Fruit fly (Drosophila melanogaster) S2 (cell line): ENCODE measurements around the gene CG10657.

Experiments used
- CG8478 ChIP-seq: fragments of >200 bp; optimal IDR thresholded peaks from 2 replicates; lab custom pipeline; 2018
- CTCF ChIP-seq, 2 experiments: fragments of >200 bp; optimal IDR thresholded peaks; 2 replicates each; lab custom pipeline; 2018

DNA sequence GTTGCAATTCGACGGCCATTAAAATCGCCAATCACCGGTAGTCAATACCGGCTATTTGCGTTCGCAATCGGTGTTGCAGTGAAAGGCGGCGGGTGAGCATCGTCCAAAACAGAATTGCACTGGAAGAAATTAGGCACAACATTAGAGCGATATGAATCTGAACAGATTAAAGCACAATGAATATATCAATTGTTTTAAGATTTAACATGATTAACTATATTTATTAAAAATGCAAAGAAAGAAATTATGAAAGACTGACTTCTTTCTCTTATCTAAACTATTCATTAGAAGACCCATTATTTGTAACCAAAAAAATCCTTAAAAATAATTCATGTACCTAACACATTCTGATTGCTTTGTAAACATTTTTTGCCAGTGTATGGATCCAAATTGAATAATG lies 49.5 kb downstream of the CG10657 start:
- TF ChIP-seq CTCF (optimal IDR thresholded peaks at IDR 0.05; lab: Kevin White, UChicago) (no peak), CG8478 (lab: Kevin White, UChicago) (no peak)
